Worm (Caenorhabditis elegans) whole organism, L3 larva: ENCODE measurements around the gene nas-1.

ENCODE experiments used
- R02D3.7 ChIP-seq: fragments of 150-350 bp; optimal IDR thresholded peaks from 2 replicates; lab custom pipeline; 2014; ENCODE audit warnings: missing biosample characterization, missing genetic modification characterization
- ZK546.5 ChIP-seq: sonication (generic microtip); optimal IDR thresholded peaks from 2 replicates; lab custom pipeline; 2017; ENCODE audit warnings: missing biosample characterization, missing genetic modification characterization
- aly-2 ChIP-seq: fragments of 150-350 bp; optimal IDR thresholded peaks from 2 replicates; lab custom pipeline; 2014; ENCODE audit warnings: missing biosample characterization, missing genetic modification characterization
- ama-1 ChIP-seq: fragments of 150-350 bp; optimal IDR thresholded peaks from 2 replicates; lab custom pipeline; 2018
- ceh-16 ChIP-seq: sonication (generic microtip); optimal IDR thresholded peaks from 2 replicates; lab custom pipeline; 2017; ENCODE audit warnings: missing biosample characterization, missing genetic modification characterization
- ceh-28 ChIP-seq: fragments of 150-350 bp; optimal IDR thresholded peaks from 2 replicates; lab custom pipeline; 2014; ENCODE audit warnings: missing biosample characterization, missing genetic modification reagents, missing genetic modification characterization
- ceh-9 ChIP-seq: sonication (generic microtip); optimal IDR thresholded peaks from 2 replicates; lab custom pipeline; 2018; ENCODE audit warnings: missing biosample characterization, missing genetic modification characterization
- daf-12 ChIP-seq: fragments of 150-350 bp; optimal IDR thresholded peaks from 2 replicates; lab custom pipeline; 2014; ENCODE audit warnings: missing biosample characterization, missing genetic modification reagents, missing genetic modification characterization
- egl-27 ChIP-seq: sonication (generic microtip); optimal IDR thresholded peaks from 4 replicates; lab custom pipeline; 2017; ENCODE audit warnings: missing biosample characterization, missing genetic modification reagents, missing genetic modification characterization
- egl-5 ChIP-seq: fragments of 150-350 bp; optimal IDR thresholded peaks from 2 replicates; lab custom pipeline; 2017; ENCODE audit warnings: missing biosample characterization, missing genetic modification reagents, missing genetic modification characterization, inconsistent platforms
- elt-1 ChIP-seq: fragments of 150-350 bp; optimal IDR thresholded peaks from 2 replicates; lab custom pipeline; 2014; ENCODE audit warnings: missing biosample characterization, missing genetic modification characterization
- elt-2 ChIP-seq: sonication (generic microtip); optimal IDR thresholded peaks from 2 replicates; lab custom pipeline; 2016; ENCODE audit warnings: missing genetic modification reagents, mild to moderate bottlenecking, missing genetic modification characterization, missing compliant biosample characterization
- eor-1 ChIP-seq, 2 experiments: fragments of 150-350 bp; optimal IDR thresholded peaks; 2 replicates each; lab custom pipeline; 2014 to 2018; ENCODE audit warnings: missing biosample characterization in 2 of 2, missing genetic modification characterization in 2 of 2
- fkh-10 ChIP-seq: sonication (generic microtip); optimal IDR thresholded peaks from 2 replicates; lab custom pipeline; 2017; ENCODE audit warnings: missing biosample characterization, missing genetic modification reagents, missing genetic modification characterization
- fkh-2 ChIP-seq: fragments of 150-350 bp; optimal IDR thresholded peaks from 2 replicates; lab custom pipeline; 2014; ENCODE audit warnings: missing biosample characterization, missing genetic modification reagents, missing genetic modification characterization
- fos-1 ChIP-seq: fragments of 150-350 bp; optimal IDR thresholded peaks from 2 replicates; lab custom pipeline; 2014; ENCODE audit warnings: missing biosample characterization, missing genetic modification characterization
- hmg-11 ChIP-seq: sonication (generic microtip); optimal IDR thresholded peaks from 2 replicates; lab custom pipeline; 2016; ENCODE audit warnings: missing genetic modification characterization, missing compliant biosample characterization
- lin-15B ChIP-seq: fragments of 150-350 bp; optimal IDR thresholded peaks from 2 replicates; lab custom pipeline; 2014; ENCODE audit warnings: missing biosample characterization, missing genetic modification characterization
- lin-39 ChIP-seq: fragments of 150-350 bp; optimal IDR thresholded peaks from 2 replicates; lab custom pipeline; 2018; ENCODE audit warnings: missing biosample characterization, missing genetic modification reagents, missing genetic modification characterization
- lsy-12 ChIP-seq: sonication (generic microtip); optimal IDR thresholded peaks from 2 replicates; lab custom pipeline; 2016; ENCODE audit warnings: mild to moderate bottlenecking, missing genetic modification characterization, missing compliant biosample characterization
- mdl-1 ChIP-seq: fragments of 150-350 bp; optimal IDR thresholded peaks from 2 replicates; lab custom pipeline; 2014; ENCODE audit warnings: missing biosample characterization, missing genetic modification characterization
- mml-1 ChIP-seq: fragments of 150-350 bp; sonication (generic microtip); optimal IDR thresholded peaks from 3 replicates; lab custom pipeline; 2014; ENCODE audit warnings: missing biosample characterization, missing genetic modification characterization
- nfya-1 ChIP-seq: sonication (generic microtip); optimal IDR thresholded peaks from 2 replicates; lab custom pipeline; 2017; ENCODE audit warnings: missing genetic modification characterization, mild to moderate bottlenecking, missing compliant biosample characterization, antibody characterized with exemption, moderate library complexity; ENCODE audit not compliant: insufficient read depth
- nhr-12 ChIP-seq: fragments of 150-350 bp; optimal IDR thresholded peaks from 2 replicates; lab custom pipeline; 2014; ENCODE audit warnings: missing biosample characterization, missing genetic modification characterization
- nhr-237 ChIP-seq: fragments of 150-350 bp; optimal IDR thresholded peaks from 2 replicates; lab custom pipeline; 2014; ENCODE audit warnings: missing biosample characterization, missing genetic modification characterization
- nhr-28 ChIP-seq: fragments of 150-350 bp; optimal IDR thresholded peaks from 2 replicates; lab custom pipeline; 2014; ENCODE audit warnings: missing biosample characterization, missing genetic modification characterization
- nhr-43 ChIP-seq: sonication (generic microtip); optimal IDR thresholded peaks from 2 replicates; lab custom pipeline; 2016; ENCODE audit warnings: mild to moderate bottlenecking, missing genetic modification characterization, missing compliant biosample characterization; ENCODE audit not compliant: poor library complexity, severe bottlenecking
- nhr-67 ChIP-seq: fragments of 150-350 bp; optimal IDR thresholded peaks from 2 replicates; lab custom pipeline; 2014; ENCODE audit warnings: missing biosample characterization, missing genetic modification characterization
- nhr-77 ChIP-seq: fragments of 150-350 bp; optimal IDR thresholded peaks from 2 replicates; lab custom pipeline; 2014; ENCODE audit warnings: missing biosample characterization, missing genetic modification characterization
- pha-4 ChIP-seq: fragments of 150-350 bp; optimal IDR thresholded peaks from 2 replicates; lab custom pipeline; 2014; ENCODE audit warnings: missing biosample characterization, missing genetic modification reagents, missing genetic modification characterization
- pqm-1 ChIP-seq: fragments of 150-350 bp; optimal IDR thresholded peaks from 2 replicates; lab custom pipeline; 2017; ENCODE audit warnings: missing biosample characterization, missing genetic modification characterization, inconsistent platforms
- sea-2 ChIP-seq: fragments of 150-350 bp; sonication (generic microtip); optimal IDR thresholded peaks from 4 replicates; lab custom pipeline; 2014; ENCODE audit warnings: missing biosample characterization, missing genetic modification reagents, missing genetic modification characterization
- skn-1 ChIP-seq: fragments of 150-350 bp; optimal IDR thresholded peaks from 2 replicates; lab custom pipeline; 2014; ENCODE audit warnings: missing biosample characterization, missing genetic modification characterization
- snpc-4 ChIP-seq: fragments of 150-350 bp; optimal IDR thresholded peaks from 2 replicates; lab custom pipeline; 2014; ENCODE audit warnings: missing biosample characterization, missing genetic modification characterization
- tbx-2 ChIP-seq: sonication (generic microtip); optimal IDR thresholded peaks from 2 replicates; lab custom pipeline; 2016; ENCODE audit warnings: mild to moderate bottlenecking, missing genetic modification characterization, missing compliant biosample characterization
- unc-62 ChIP-seq: fragments of 150-350 bp; sonication (generic microtip); optimal IDR thresholded peaks from 4 replicates; lab custom pipeline; 2014; ENCODE audit warnings: missing biosample characterization, missing genetic modification reagents, missing genetic modification characterization
- zag-1 ChIP-seq: fragments of 150-350 bp; optimal IDR thresholded peaks from 2 replicates; lab custom pipeline; 2014; ENCODE audit warnings: missing biosample characterization, missing genetic modification characterization
- ztf-11 ChIP-seq: fragments of 150-350 bp; optimal IDR thresholded peaks from 2 replicates; lab custom pipeline; 2014; ENCODE audit warnings: missing biosample characterization, missing genetic modification characterization

The nas-1 gene

ce11 chrIII:13427817-13428216, 22.2 kb downstream of the nas-1 start:
- TF ChIP-seq nhr-43 (no peak), ama-1 (peak; percentile 37)

ce11 chrIII:13429668-13430067, 24.1 kb downstream of the nas-1 start, which contains the start of gene bli-5:
bli-5 (minus strand) TSS chrIII:13429768.
- no peak for TF ChIP-seq unc-62 (GFP tag; lab: Kevin White, UChicago)
- no peak for TF ChIP-seq sea-2 (GFP tag; lab: Kevin White, UChicago)
- TF ChIP-seq hmg-11 (tag; lab: Kevin White, UChicago) = no peak
- no peak for TF ChIP-seq nhr-28 (tag; lab: Kevin White, UChicago)
- TF ChIP-seq elt-1 (tag; lab: Kevin White, UChicago) = no peak
- no peak for TF ChIP-seq egl-5 (tag; lab: Kevin White, UChicago)
- TF ChIP-seq tbx-2 (tag; lab: Kevin White, UChicago) = no peak
- no peak for TF ChIP-seq daf-12 (tag; lab: Kevin White, UChicago)

ce11 chrIII:13430162-13430561, 24.6 kb downstream of the nas-1 start, which contains the start of gene trf-1:
trf-1 (plus strand) TSS chrIII:13430462.
- TF ChIP-seq nhr-67 (tag; lab: Kevin White, UChicago) (no peak), fkh-10 (GFP tag; lab: Kevin White, UChicago) (no peak), zag-1 (no peak), lin-39 (tag; lab: Kevin White, UChicago) (no peak), egl-27 (no peak), nhr-237 (no peak), nhr-77 (tag; lab: Kevin White, UChicago) (no peak), ceh-28 (no peak), nfya-1 (no peak), aly-2 (tag; lab: Kevin White, UChicago) (no peak), mml-1 (no peak), unc-62 (GFP tag; lab: Kevin White, UChicago) (no peak), tbx-2 (tag; lab: Kevin White, UChicago) (no peak)

- TF ChIP-seq egl-5 (tag; lab: Kevin White, UChicago) (no peak), ceh-28 (no peak), nhr-12 (tag; lab: Kevin White, UChicago) (no peak), lsy-12 (no peak), R02D3.7 (tag; lab: Kevin White, UChicago) (no peak), lin-15B (tag; lab: Kevin White, UChicago) (no peak), fkh-2 (tag; lab: Kevin White, UChicago) (no peak), zag-1 (no peak), skn-1 (tag; lab: Kevin White, UChicago) (no peak), pha-4 (tag; lab: Kevin White, UChicago) (no peak), hmg-11 (tag; lab: Kevin White, UChicago) (no peak)
These were observed 28.8 kb downstream of the nas-1 start, which contains the start of gene F45G2.7 for ce11 chrIII:13434404-13434803. F45G2.7 (minus strand) TSS chrIII:13434504.

ce11 chrIII:13435570-13435969, 30.0 kb downstream of the nas-1 start, which contains the start of gene F45G2.8:
F45G2.8 (minus strand) TSS chrIII:13435670.
- TF ChIP-seq sea-2 (GFP tag; lab: Kevin White, UChicago) (no peak), hmg-11 (tag; lab: Kevin White, UChicago) (no peak), egl-27 (no peak), fos-1 (tag; lab: Kevin White, UChicago) (no peak), elt-2 (tag; lab: Kevin White, UChicago) (no peak), snpc-4 (tag; lab: Kevin White, UChicago) (no peak), ztf-11 (tag; lab: Kevin White, UChicago) (no peak), pqm-1 (no peak), eor-1 (tag; optimal IDR thresholded peaks at IDR 0.05; lab: Kevin White, UChicago) (no peak), lin-39 (tag; lab: Kevin White, UChicago) (no peak)

ce11 chrIII:13436843-13437242, 31.2 kb downstream of the nas-1 start, which contains the start of gene F45G2.9:
F45G2.9 (minus strand) TSS chrIII:13436943.
- TF ChIP-seq nhr-67 (tag; lab: Kevin White, UChicago) (no peak), ceh-9 (tag; lab: Kevin White, UChicago) (no peak), eor-1 (tag; optimal IDR thresholded peaks at IDR 0.05; lab: Kevin White, UChicago) (no peak), egl-5 (tag; lab: Kevin White, UChicago) (no peak), ZK546.5 (tag; lab: Kevin White, UChicago) (no peak), ceh-16 (tag; lab: Kevin White, UChicago) (no peak), unc-62 (GFP tag; lab: Kevin White, UChicago) (no peak), tbx-2 (tag; lab: Kevin White, UChicago) (no peak), daf-12 (tag; lab: Kevin White, UChicago) (no peak), nhr-28 (tag; lab: Kevin White, UChicago) (no peak), mdl-1 (tag; lab: Kevin White, UChicago) (no peak)
